Worm (Caenorhabditis elegans) whole organism, L4 larva: ENCODE measurements around the gene trxr-2.

ENCODE experiments used
- T20F7.1 ChIP-seq: fragments of 200-800 bp; sonication (Bioruptor generic); optimal IDR thresholded peaks from 2 replicates; lab custom pipeline; 2018; ENCODE audit warnings: mild to moderate bottlenecking, missing genetic modification characterization, missing compliant biosample characterization
- ZK337.2 ChIP-seq: fragments of 200-800 bp; sonication (Bioruptor generic); IDR thresholded peaks from 2 replicates; pipeline ENCODE4 v1.3.6; 2022; ENCODE audit warnings: missing genetic modification reagents, missing genetic modification characterization, missing compliant biosample characterization
- aha-1 ChIP-seq: fragments of 150-350 bp; peaks from one replicate; lab custom pipeline; 2014; ENCODE audit warnings: missing biosample characterization, missing genetic modification characterization
- aly-2 ChIP-seq: sonication (generic microtip); optimal IDR thresholded peaks from 2 replicates; lab custom pipeline; 2018; ENCODE audit warnings: missing biosample characterization, missing genetic modification characterization
- ceh-28 ChIP-seq: fragments of 150-350 bp; optimal IDR thresholded peaks from 2 replicates; lab custom pipeline; 2014; ENCODE audit warnings: missing biosample characterization, missing genetic modification reagents, missing genetic modification characterization
- ceh-32 ChIP-seq: sonication (generic microtip); optimal IDR thresholded peaks from 2 replicates; lab custom pipeline; 2016; ENCODE audit warnings: mild to moderate bottlenecking, missing genetic modification characterization, missing compliant biosample characterization; ENCODE audit not compliant: poor library complexity
- ceh-62 ChIP-seq: sonication (generic microtip); optimal IDR thresholded peaks from 2 replicates; lab custom pipeline; 2017; ENCODE audit warnings: missing biosample characterization, missing genetic modification characterization
- cey-2 ChIP-seq: sonication (generic microtip); optimal IDR thresholded peaks from 3 replicates; lab custom pipeline; 2017; ENCODE audit warnings: missing genetic modification characterization, mild to moderate bottlenecking, missing compliant biosample characterization, antibody characterized with exemption, borderline replicate concordance; ENCODE audit not compliant: insufficient read depth
- daf-8 ChIP-seq: fragments of 200-800 bp; sonication (Bioruptor generic); IDR thresholded peaks from 2 replicates; pipeline ENCODE4 v1.3.6; 2022; ENCODE audit warnings: missing genetic modification characterization, missing compliant biosample characterization
- dmd-9 ChIP-seq: fragments of 200-800 bp; sonication (Bioruptor generic); IDR thresholded peaks from 2 replicates; pipeline ENCODE4 v1.3.6; 2022; ENCODE audit warnings: missing genetic modification reagents, missing genetic modification characterization, missing compliant biosample characterization
- duxl-1 ChIP-seq: sonication (generic microtip); optimal IDR thresholded peaks from 2 replicates; lab custom pipeline; 2016; ENCODE audit warnings: mild to moderate bottlenecking, missing genetic modification characterization, moderate library complexity, missing compliant biosample characterization; ENCODE audit not compliant: poor library complexity
- egl-27 ChIP-seq: sonication (generic microtip); optimal IDR thresholded peaks from 3 replicates; lab custom pipeline; 2017; ENCODE audit warnings: missing biosample characterization, missing genetic modification reagents, missing genetic modification characterization
- fkh-10 ChIP-seq: fragments of 150-350 bp; optimal IDR thresholded peaks from 2 replicates; lab custom pipeline; 2014; ENCODE audit warnings: missing biosample characterization, missing genetic modification reagents, missing genetic modification characterization
- fos-1 ChIP-seq: fragments of 150-350 bp; optimal IDR thresholded peaks from 2 replicates; lab custom pipeline; 2014; ENCODE audit warnings: missing biosample characterization, missing genetic modification characterization
- gei-8 ChIP-seq: fragments of 200-800 bp; sonication (Bioruptor generic); optimal IDR thresholded peaks from 2 replicates; lab custom pipeline; 2018; ENCODE audit warnings: mild to moderate bottlenecking, missing genetic modification characterization, missing compliant biosample characterization
- hlh-11 ChIP-seq: fragments of 200-800 bp; sonication (Bioruptor generic); optimal IDR thresholded peaks from 2 replicates; lab custom pipeline; 2018; ENCODE audit warnings: mild to moderate bottlenecking, missing genetic modification characterization, missing compliant biosample characterization
- hmg-1.1 ChIP-seq: fragments of 200-800 bp; sonication (Bioruptor generic); IDR thresholded peaks from 2 replicates; pipeline ENCODE4 v1.3.6; 2022; ENCODE audit warnings: missing genetic modification reagents, missing genetic modification characterization, missing compliant biosample characterization
- lin-1 ChIP-seq: fragments of 200-800 bp; sonication (Bioruptor generic); IDR thresholded peaks from 2 replicates; pipeline ENCODE4 v1.3.6; 2022; ENCODE audit warnings: missing genetic modification reagents, missing genetic modification characterization, missing compliant biosample characterization
- lin-15B ChIP-seq: fragments of 150-350 bp; sonication (generic microtip); optimal IDR thresholded peaks from 3 replicates; lab custom pipeline; 2014; ENCODE audit warnings: missing biosample characterization, missing genetic modification characterization
- lin-29 ChIP-seq: fragments of 200-800 bp; sonication (Bioruptor generic); IDR thresholded peaks from 2 replicates; pipeline ENCODE4 v1.3.6; 2022; ENCODE audit warnings: missing genetic modification reagents, missing genetic modification characterization, missing compliant biosample characterization
- lin-38 ChIP-seq: fragments of 200-800 bp; sonication (Bioruptor generic); IDR thresholded peaks from 2 replicates; pipeline ENCODE4 v1.3.6; 2022; ENCODE audit warnings: missing genetic modification reagents, missing genetic modification characterization, missing compliant biosample characterization
- lin-39 ChIP-seq: fragments of 150-350 bp; optimal IDR thresholded peaks from 2 replicates; lab custom pipeline; 2014; ENCODE audit warnings: missing biosample characterization, missing genetic modification reagents, missing genetic modification characterization
- mdl-1 ChIP-seq, 2 experiments: fragments of 150-350 bp in 1 of 2; sonication (generic microtip) in 1 of 2; optimal IDR thresholded peaks; 2 replicates each; lab custom pipeline; 2014 to 2017; ENCODE audit warnings: missing biosample characterization in 2 of 2, missing genetic modification characterization in 2 of 2
- mes-2 ChIP-seq: sonication (generic microtip); optimal IDR thresholded peaks from 2 replicates; lab custom pipeline; 2016; ENCODE audit warnings: missing genotype, mild to moderate bottlenecking, missing genetic modification characterization, missing compliant biosample characterization; ENCODE audit not compliant: poor library complexity, severe bottlenecking
- mxl-2 ChIP-seq: fragments of 200-800 bp; sonication (Bioruptor generic); conservative IDR thresholded peaks from 2 replicates; pipeline ENCODE4 v1.3.6; 2022; ENCODE audit warnings: missing genetic modification reagents, missing genetic modification characterization, missing compliant biosample characterization
- nhr-10 ChIP-seq: fragments of 150-350 bp; optimal IDR thresholded peaks from 2 replicates; lab custom pipeline; 2014; ENCODE audit warnings: missing biosample characterization, missing genetic modification characterization
- nhr-111 ChIP-seq: fragments of 200-800 bp; sonication (Bioruptor generic); optimal IDR thresholded peaks from 2 replicates; lab custom pipeline; 2018; ENCODE audit warnings: mild to moderate bottlenecking, missing genetic modification characterization, missing compliant biosample characterization
- nhr-237 ChIP-seq: sonication (generic microtip); optimal IDR thresholded peaks from 2 replicates; lab custom pipeline; 2017; ENCODE audit warnings: missing biosample characterization, missing genetic modification characterization
- nhr-28 ChIP-seq: fragments of 150-350 bp; optimal IDR thresholded peaks from 2 replicates; lab custom pipeline; 2014; ENCODE audit warnings: missing biosample characterization, missing genetic modification characterization
- nhr-42 ChIP-seq: fragments of 200-800 bp; sonication (Bioruptor generic); IDR thresholded peaks from 2 replicates; pipeline ENCODE4 v1.3.6; 2022; ENCODE audit warnings: missing genetic modification characterization, missing compliant biosample characterization
- nhr-48 ChIP-seq: sonication (generic microtip); optimal IDR thresholded peaks from 2 replicates; lab custom pipeline; 2016; ENCODE audit warnings: mild to moderate bottlenecking, missing genetic modification characterization, missing compliant biosample characterization
- nhr-6 ChIP-seq: fragments of 150-350 bp; optimal IDR thresholded peaks from 2 replicates; lab custom pipeline; 2014; ENCODE audit warnings: missing biosample characterization, missing genetic modification characterization
- nhr-76 ChIP-seq: fragments of 150-350 bp; optimal IDR thresholded peaks from 2 replicates; lab custom pipeline; 2014; ENCODE audit warnings: missing biosample characterization, missing genetic modification characterization
- pha-4 ChIP-seq, 2 experiments: fragments of 150-350 bp in 1 of 2; fragments of 200-800 bp in 1 of 2; sonication (Bioruptor generic) in 1 of 2; IDR thresholded peaks in 1 of 2; optimal IDR thresholded peaks in 1 of 2; 2 replicates each; pipeline versions ENCODE4 v1.3.6 to Lab custom; 2014 to 2022; ENCODE audit warnings: missing genetic modification characterization in 2 of 2, missing genetic modification reagents in 2 of 2, missing biosample characterization in 1 of 2, missing compliant biosample characterization in 1 of 2
- rbr-2 ChIP-seq: sonication (generic microtip); optimal IDR thresholded peaks from 2 replicates; lab custom pipeline; 2016; ENCODE audit warnings: missing genotype, missing genetic modification characterization, missing compliant biosample characterization
- spr-1 ChIP-seq: sonication (generic microtip); optimal IDR thresholded peaks from 2 replicates; lab custom pipeline; 2016; ENCODE audit warnings: mild to moderate bottlenecking, missing genetic modification characterization, missing compliant biosample characterization
- unc-130 ChIP-seq: sonication (generic microtip); optimal IDR thresholded peaks from 2 replicates; lab custom pipeline; 2016; ENCODE audit warnings: missing genetic modification reagents, missing genetic modification characterization, missing compliant biosample characterization
- unc-39 ChIP-seq: sonication (generic microtip); optimal IDR thresholded peaks from 2 replicates; lab custom pipeline; 2017; ENCODE audit warnings: missing biosample characterization, missing genetic modification characterization
- zip-2 ChIP-seq: fragments of 150-350 bp; optimal IDR thresholded peaks from 2 replicates; lab custom pipeline; 2014; ENCODE audit warnings: missing biosample characterization, missing genetic modification characterization
- ztf-7 ChIP-seq: fragments of 150-350 bp; optimal IDR thresholded peaks from 2 replicates; lab custom pipeline; 2014; ENCODE audit warnings: missing biosample characterization, missing genetic modification characterization

The trxr-2 gene

DNA sequence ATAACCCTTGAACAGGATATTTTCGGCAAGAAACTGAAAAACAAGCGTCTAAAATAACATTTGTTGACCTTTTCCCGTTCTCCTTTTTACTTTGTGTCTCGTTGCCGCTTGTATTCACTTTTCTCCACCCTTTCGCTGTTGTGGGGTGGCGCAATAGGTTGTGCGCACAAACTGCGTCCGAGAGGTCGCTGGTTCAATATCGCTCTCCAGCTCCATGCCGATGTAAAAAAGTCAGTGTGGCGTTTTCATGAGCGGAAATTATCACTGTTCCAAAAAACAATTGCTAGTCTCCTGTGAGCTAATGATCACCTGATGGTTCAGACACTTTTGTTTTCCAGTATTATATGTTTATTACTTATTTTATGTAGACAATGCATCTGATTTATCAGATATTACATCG, 24.0 kb downstream of the trxr-2 start (continued):
- TF ChIP-seq aly-2 (no peak), pha-4 (GFP tag; IDR thresholded peaks at IDR 0.05; lab: Robert Waterston, UW) (peak; percentile 82), pha-4 (tag; optimal IDR thresholded peaks at IDR 0.05; lab: Kevin White, UChicago) (no peak)

DNA sequence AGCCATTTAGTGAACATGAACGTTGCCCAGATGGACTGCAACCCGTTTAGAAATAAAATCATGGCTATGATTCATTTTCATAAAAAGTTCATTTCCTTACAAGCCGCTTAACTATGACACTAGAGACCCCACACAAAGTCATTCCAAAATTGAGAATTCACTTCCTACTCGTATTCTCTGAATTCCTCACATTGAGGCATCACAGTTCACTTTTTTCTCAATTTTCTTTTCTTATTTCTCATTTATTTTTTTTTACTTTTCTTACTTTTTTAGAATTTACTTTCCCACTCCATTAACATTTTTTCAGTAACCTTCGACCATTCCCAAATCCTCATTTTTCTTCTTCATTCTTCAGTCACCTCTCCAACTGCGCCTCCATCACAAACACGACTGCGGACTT, 30.8 kb downstream of the trxr-2 start, which contains the start of gene dhrr-1:
Gene dhrr-1, plus strand, starts transcription at position 301 of the 400 bp plus-strand sequence.
- TF ChIP-seq mxl-2 (GFP tag; lab: Robert Waterston, UW) = no peak
- TF ChIP-seq hmg-1.1 (GFP tag; lab: Robert Waterston, UW) = no peak
- TF ChIP-seq mdl-1 (tag; optimal IDR thresholded peaks at IDR 0.05; lab: Kevin White, UChicago) = no peak
- TF ChIP-seq lin-39 (tag; lab: Kevin White, UChicago) = no peak
- TF ChIP-seq unc-39 (tag; lab: Kevin White, UChicago) = no peak
- no peak for TF ChIP-seq cey-2 (tag; lab: Kevin White, UChicago)
- TF ChIP-seq ceh-62 (tag; lab: Kevin White, UChicago) = no peak
- no peak for TF ChIP-seq nhr-10 (tag; lab: Kevin White, UChicago)
- no peak for TF ChIP-seq dmd-9 (GFP tag; lab: Robert Waterston, UW)
- no peak for TF ChIP-seq ZK337.2 (GFP tag; lab: Robert Waterston, UW)
- no peak for TF ChIP-seq nhr-48 (tag; lab: Kevin White, UChicago)
- TF ChIP-seq nhr-28 (tag; lab: Kevin White, UChicago) = no peak
- TF ChIP-seq gei-8 (GFP tag; lab: Kevin White, UChicago) = no peak
- TF ChIP-seq T20F7.1 (GFP tag; lab: Kevin White, UChicago) = no peak

DNA sequence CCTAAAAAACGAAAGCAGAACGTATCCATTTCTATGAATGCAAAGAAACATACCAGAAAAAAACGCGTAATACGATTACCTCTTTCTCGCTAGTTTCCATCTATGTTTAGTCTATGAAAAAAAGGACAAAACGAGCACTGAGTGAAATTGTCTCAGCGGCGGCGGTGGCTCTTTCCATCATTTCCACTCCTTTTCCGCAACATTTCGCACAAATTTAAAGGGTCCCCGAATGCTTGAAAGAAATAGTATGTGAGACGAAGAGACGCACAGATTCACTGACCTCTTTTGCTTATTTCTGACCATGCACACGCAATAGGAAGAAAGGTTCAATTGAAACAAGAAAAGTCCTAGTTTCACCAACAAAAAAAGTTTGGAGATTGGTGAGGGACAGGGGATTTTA, 32.7 kb downstream of the trxr-2 start:
- TF ChIP-seq lin-29 (GFP tag; lab: Robert Waterston, UW) (no peak), fkh-10 (GFP tag; lab: Kevin White, UChicago) (peak; percentile 52)

DNA sequence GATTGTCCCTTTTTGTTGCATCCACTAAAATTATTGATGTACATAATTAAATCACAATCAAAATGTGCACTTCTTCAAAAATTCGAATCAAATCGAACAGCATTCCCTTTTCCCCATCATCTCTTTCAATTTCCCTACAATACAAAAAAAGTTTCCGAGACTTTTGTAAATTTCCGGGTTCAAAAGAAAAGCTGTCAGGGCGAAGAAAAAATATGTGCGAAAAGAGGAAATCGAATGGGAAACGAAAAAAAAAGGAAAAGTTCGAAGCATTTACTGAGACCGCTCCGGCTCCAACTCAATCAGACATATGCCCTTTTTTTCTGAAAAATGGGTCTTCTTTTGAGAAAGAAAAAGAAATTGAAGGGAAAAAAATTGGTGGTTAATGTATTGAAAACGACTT, 35.6 kb downstream of the trxr-2 start:
- TF ChIP-seq hmg-1.1 (GFP tag; lab: Robert Waterston, UW) = no peak
- no peak for TF ChIP-seq nhr-76 (tag; lab: Kevin White, UChicago)
- no peak for TF ChIP-seq duxl-1 (tag; lab: Kevin White, UChicago)
- TF ChIP-seq fkh-10 (GFP tag; lab: Kevin White, UChicago) = peak; percentile 46
- no peak for TF ChIP-seq ceh-32 (tag; lab: Kevin White, UChicago)

DNA sequence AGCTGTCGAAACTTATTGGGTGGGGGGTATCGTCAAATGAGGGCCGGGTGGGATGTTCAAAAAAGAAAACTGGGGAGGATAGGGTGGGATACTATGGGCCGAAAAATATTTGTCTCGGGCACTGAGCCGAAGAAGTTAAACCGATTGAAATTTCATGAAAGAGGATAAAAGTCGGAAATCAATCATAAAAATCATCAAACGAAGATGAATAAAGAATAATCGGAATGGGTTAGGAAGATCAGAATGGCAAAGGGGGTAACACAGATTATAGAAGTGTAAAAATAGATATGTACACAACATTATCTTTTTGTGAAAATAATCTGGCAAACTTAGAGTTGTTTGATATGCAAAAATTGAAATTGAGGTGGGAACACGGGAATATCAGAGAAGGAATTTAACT, 42.0 kb downstream of the trxr-2 start:
- TF ChIP-seq hlh-11 (tag; lab: Kevin White, UChicago) (no peak), lin-38 (GFP tag; lab: Robert Waterston, UW) (no peak), aha-1 (tag; lab: Kevin White, UChicago) (peak; percentile 94), aly-2 (no peak)

DNA sequence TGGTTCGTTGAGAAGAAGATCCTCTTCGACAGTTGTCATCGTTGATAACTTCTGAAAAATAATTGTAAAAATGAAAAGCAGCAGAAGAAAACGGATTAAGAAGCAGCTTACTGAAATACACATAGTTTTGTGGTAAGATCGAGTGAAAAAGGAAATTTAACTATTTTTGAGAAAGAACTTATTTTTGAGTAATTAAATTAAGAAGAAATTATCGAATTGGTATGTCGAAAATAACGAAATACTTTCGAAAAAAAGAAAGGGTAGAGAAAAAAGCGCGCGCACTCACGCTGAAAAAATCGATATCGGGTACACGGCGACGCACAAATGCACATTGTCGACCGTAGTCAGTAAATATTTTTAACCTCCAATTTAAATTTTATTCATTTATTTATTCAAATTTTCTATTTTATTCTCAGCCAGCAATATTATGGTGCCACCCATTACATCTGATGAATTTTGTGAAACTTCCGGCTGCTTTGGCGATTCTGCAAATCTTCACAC, 42.6 kb downstream of the trxr-2 start, which contains the start of the genes ZK643.5 and ZK643.2:
Gene ZK643.5, minus strand, starts transcription at position 51 of the 501 bp plus-strand sequence.
Gene ZK643.2, plus strand, starts transcription at position 395 of the 501 bp plus-strand sequence.
- TF ChIP-seq nhr-237 (tag; lab: Kevin White, UChicago) (no peak), spr-1 (tag; lab: Kevin White, UChicago) (no peak), cey-2 (tag; lab: Kevin White, UChicago) (no peak), nhr-111 (GFP tag; lab: Kevin White, UChicago) (no peak), nhr-42 (GFP tag; lab: Robert Waterston, UW) (no peak), mes-2 (tag; lab: Kevin White, UChicago) (peak; percentile 88), nhr-10 (tag; lab: Kevin White, UChicago) (no peak), nhr-6 (tag; lab: Kevin White, UChicago) (no peak), pha-4 (GFP tag; IDR thresholded peaks at IDR 0.05; lab: Robert Waterston, UW) (peak; percentile 64; the same call in 1 of the 2 replicates), pha-4 (tag; optimal IDR thresholded peaks at IDR 0.05; lab: Kevin White, UChicago) (peak; percentile 24), egl-27 (tag; lab: Kevin White, UChicago) (no peak), daf-8 (GFP tag; lab: Robert Waterston, UW) (no peak), lin-15B (tag; lab: Kevin White, UChicago) (no peak), unc-130 (no peak), ztf-7 (tag; lab: Kevin White, UChicago) (no peak), zip-2 (tag; lab: Kevin White, UChicago) (no peak), dmd-9 (GFP tag; lab: Robert Waterston, UW) (no peak), ceh-32 (tag; lab: Kevin White, UChicago) (no peak), aly-2 (no peak), ceh-62 (tag; lab: Kevin White, UChicago) (no peak), ceh-28 (tag; lab: Kevin White, UChicago) (peak; percentile 79), lin-1 (GFP tag; lab: Robert Waterston, UW) (no peak), rbr-2 (tag; lab: Kevin White, UChicago) (peak; percentile 39), fos-1 (tag; lab: Kevin White, UChicago) (no peak)
